Fruit fly (Drosophila melanogaster): Measurements from ENCODE around the gene hoe2.

Gene hoe2

dm6 chr2L:4979138-4979537, 42.9 kb upstream of the hoe2 start, which contains the start of gene CG8891:
TSS of gene CG8891 (minus strand) at chr2L:4979379.
- TF ChIP-seq dl (GFP tag; optimal IDR thresholded peaks at IDR 0.05; ENCODE audit: insufficient read depth in 1 of 2, partially characterized antibody in 2 of 2), result no peak
- no peak for TF ChIP-seq Vsx2 (GFP tag; optimal IDR thresholded peaks at IDR 0.05; ENCODE audit: partially characterized antibody)
- no peak for TF ChIP-seq sv (GFP tag; optimal IDR thresholded peaks at IDR 0.05)
- TF ChIP-seq HLH106 (tag; optimal IDR thresholded peaks at IDR 0.05), result no peak
- TF ChIP-seq GATAd (GFP tag; optimal IDR thresholded peaks at IDR 0.05), result no peak
- no peak for TF ChIP-seq Dfd (GFP tag; optimal IDR thresholded peaks at IDR 0.05)
- TF ChIP-seq Sp1 (GFP tag; optimal IDR thresholded peaks at IDR 0.05), result no peak
- no peak for TF ChIP-seq foxo (GFP tag; optimal IDR thresholded peaks at IDR 0.05)
- no peak for TF ChIP-seq woc (GFP tag; optimal IDR thresholded peaks at IDR 0.05)
- no peak for TF ChIP-seq Jra (GFP tag; optimal IDR thresholded peaks at IDR 0.05)
- TF ChIP-seq psq (GFP tag; optimal IDR thresholded peaks at IDR 0.05), result no peak
- TF ChIP-seq fru (GFP tag; optimal IDR thresholded peaks at IDR 0.05), result no peak
- no peak for TF ChIP-seq N (GFP tag; optimal IDR thresholded peaks at IDR 0.05)
- no peak for TF ChIP-seq CG32264 (GFP tag; optimal IDR thresholded peaks at IDR 0.05)
- no peak for TF ChIP-seq pan (optimal IDR thresholded peaks at IDR 0.05)

dm6 chr2L:4976988-4977551, 40.8 kb upstream of the hoe2 start, which contains the start of the genes Gmd and CG3792:
TSS of gene Gmd (minus strand) at chr2L:4977023.
TSS of gene CG3792 (plus strand) at chr2L:4977312.
- TF ChIP-seq CrebA (GFP tag; optimal IDR thresholded peaks at IDR 0.05; ENCODE audit: borderline replicate concordance), result no peak
- TF ChIP-seq Hr83 (GFP tag; optimal IDR thresholded peaks at IDR 0.05; ENCODE audit: poor library complexity, severe bottlenecking), result no peak
- peak; percentile 96 for TF ChIP-seq rgr (GFP tag; optimal IDR thresholded peaks at IDR 0.05)
- TF ChIP-seq Dfd (GFP tag; optimal IDR thresholded peaks at IDR 0.05), result no peak
- TF ChIP-seq Myc (optimal IDR thresholded peaks at IDR 0.05), result peak; percentile 29
- peak; percentile 80 for TF ChIP-seq CG32264 (GFP tag; optimal IDR thresholded peaks at IDR 0.05)
- peak; percentile 92 for TF ChIP-seq OdsH (GFP tag; optimal IDR thresholded peaks at IDR 0.05)
- no peak for TF ChIP-seq pan (optimal IDR thresholded peaks at IDR 0.05)
- TF ChIP-seq h (GFP tag; optimal IDR thresholded peaks at IDR 0.05), result peak; percentile 97
- TF ChIP-seq usp (GFP tag; optimal IDR thresholded peaks at IDR 0.05), result no peak
- TF ChIP-seq Hnf4 (GFP tag; optimal IDR thresholded peaks at IDR 0.05), result no peak
- TF ChIP-seq N (GFP tag; optimal IDR thresholded peaks at IDR 0.05), result no peak
- peak; percentile 90 for TF ChIP-seq psq (GFP tag; optimal IDR thresholded peaks at IDR 0.05)
- TF ChIP-seq HLH106 (tag; optimal IDR thresholded peaks at IDR 0.05), result peak; percentile 95
- TF ChIP-seq sage (GFP tag; optimal IDR thresholded peaks at IDR 0.05), result no peak
- no peak for TF ChIP-seq tai (GFP tag; optimal IDR thresholded peaks at IDR 0.05)
- no peak for TF ChIP-seq lola (GFP tag; optimal IDR thresholded peaks at IDR 0.05)
- no peak for TF ChIP-seq jim (GFP tag; optimal IDR thresholded peaks at IDR 0.05)
- TF ChIP-seq ey (GFP tag; optimal IDR thresholded peaks at IDR 0.05), result peak; percentile 92
- TF ChIP-seq Hr78 (GFP tag; optimal IDR thresholded peaks at IDR 0.05), result no peak
- no peak for TF ChIP-seq brk (GFP tag; optimal IDR thresholded peaks at IDR 0.05)
- TF ChIP-seq sv (GFP tag; optimal IDR thresholded peaks at IDR 0.05), result peak; percentile 97
- TF ChIP-seq Rel (GFP tag; optimal IDR thresholded peaks at IDR 0.05), result no peak
- peak; percentile 81 for TF ChIP-seq Rel (tag; optimal IDR thresholded peaks at IDR 0.05)
- no peak for TF ChIP-seq Dif (GFP tag; optimal IDR thresholded peaks at IDR 0.05; ENCODE audit: partially characterized antibody)
- no peak for TF ChIP-seq Vsx2 (GFP tag; optimal IDR thresholded peaks at IDR 0.05; ENCODE audit: partially characterized antibody)
- TF ChIP-seq Jra (GFP tag; optimal IDR thresholded peaks at IDR 0.05), result peak; percentile 95
- TF ChIP-seq dl (GFP tag; optimal IDR thresholded peaks at IDR 0.05; ENCODE audit: insufficient read depth in 1 of 2, partially characterized antibody in 2 of 2), result no peak
- peak; percentile 84 for TF ChIP-seq dsf (GFP tag; optimal IDR thresholded peaks at IDR 0.05; ENCODE audit: borderline replicate concordance)
- no peak for TF ChIP-seq GATAd (GFP tag; optimal IDR thresholded peaks at IDR 0.05)
- TF ChIP-seq Sp1 (GFP tag; optimal IDR thresholded peaks at IDR 0.05), result peak; percentile 88
- TF ChIP-seq CG9705 (GFP tag; optimal IDR thresholded peaks at IDR 0.05), result peak; percentile 92
- peak; percentile 68 for TF ChIP-seq Mio (GFP tag; optimal IDR thresholded peaks at IDR 0.05)
- no peak for TF ChIP-seq dmrt93B (GFP tag; optimal IDR thresholded peaks at IDR 0.05)
- TF ChIP-seq br (GFP tag; optimal IDR thresholded peaks at IDR 0.05), result peak; percentile 93
- peak; percentile 68 to 97 for TF ChIP-seq foxo (GFP tag; optimal IDR thresholded peaks at IDR 0.05)
- TF ChIP-seq woc (GFP tag; optimal IDR thresholded peaks at IDR 0.05), result peak; percentile 96
- no peak for TF ChIP-seq Abd-B (GFP tag; optimal IDR thresholded peaks at IDR 0.05)
- TF ChIP-seq fru (GFP tag; optimal IDR thresholded peaks at IDR 0.05), result peak; percentile 96
